Worm (Caenorhabditis elegans): ENCODE results near the gene fbxa-141.

DNA sequence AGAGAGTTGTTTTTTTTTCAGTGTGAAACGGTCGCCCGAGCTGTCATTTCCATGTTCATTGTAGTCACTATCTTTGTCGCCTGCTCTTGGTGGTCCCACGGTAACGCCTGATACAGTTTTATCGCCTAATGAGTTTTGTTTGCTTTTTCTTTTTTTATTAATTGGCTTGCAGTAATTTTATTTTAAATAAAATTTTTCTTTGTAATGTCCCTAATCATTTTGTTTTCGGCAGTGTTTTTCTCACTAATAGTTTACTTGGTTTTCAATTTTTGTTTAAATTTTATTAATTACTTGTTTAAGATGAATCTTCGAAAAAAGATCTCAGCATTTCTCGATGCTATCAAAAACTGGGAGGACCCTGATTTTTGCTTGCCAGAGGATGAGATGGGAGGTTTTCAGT is 47.1 kb downstream of the fbxa-141 start, which contains the start of gene M163.22:
- no peak for TF ChIP-seq mab-5 (tag; optimal IDR thresholded peaks at IDR 0.05)
- TF ChIP-seq C34F6.9 (tag; optimal IDR thresholded peaks at IDR 0.05): no peak
- TF ChIP-seq egl-27 (tag; optimal IDR thresholded peaks at IDR 0.05): no peak
- no peak for TF ChIP-seq unc-62 (GFP tag; optimal IDR thresholded peaks at IDR 0.05)
- no peak for TF ChIP-seq R02D3.7 (tag; optimal IDR thresholded peaks at IDR 0.05)
- no peak for TF ChIP-seq lsy-2 (tag; optimal IDR thresholded peaks at IDR 0.05)
- no peak for TF ChIP-seq ama-1 (optimal IDR thresholded peaks at IDR 0.05)
- TF ChIP-seq lin-13 (GFP tag; optimal IDR thresholded peaks at IDR 0.05): no peak
- TF ChIP-seq nhr-12 (tag; optimal IDR thresholded peaks at IDR 0.05): no peak
- TF ChIP-seq fos-1 (tag; optimal IDR thresholded peaks at IDR 0.05): no peak
- TF ChIP-seq ceh-16 (tag; optimal IDR thresholded peaks at IDR 0.05): no peak
- TF ChIP-seq nhr-10 (tag; optimal IDR thresholded peaks at IDR 0.05): no peak

Measured in whole organism, L2 larva.